Worm (Caenorhabditis elegans) whole organism, mixed stage, embryonic: Measurements from ENCODE around the gene Y49E10.18.

Experiments
- cnd-1 ChIP-seq: fragments of 200-800 bp; sonication (Bioruptor generic); optimal IDR thresholded peaks from 2 replicates; lab custom pipeline; 2018; ENCODE audit warnings: mild to moderate bottlenecking, missing genetic modification characterization, missing compliant biosample characterization
- hlh-1 ChIP-seq: fragments of 150-350 bp; optimal IDR thresholded peaks from 2 replicates; lab custom pipeline; 2014; ENCODE audit warnings: missing biosample characterization, missing genetic modification reagents, missing genetic modification characterization
- snpc-4 ChIP-seq: fragments of 150-350 bp; optimal IDR thresholded peaks from 2 replicates; lab custom pipeline; 2014; ENCODE audit warnings: missing biosample characterization, missing genetic modification characterization
- ztf-11 ChIP-seq: fragments of 150-350 bp; optimal IDR thresholded peaks from 2 replicates; lab custom pipeline; 2014; ENCODE audit warnings: missing biosample characterization, missing genetic modification characterization

ce11 chrIII:12411668-12412067, 34.2 kb downstream of the Y49E10.18 start:
- no peak for TF ChIP-seq hlh-1 (tag; lab: Kevin White, UChicago)
- no peak for TF ChIP-seq snpc-4 (tag; lab: Kevin White, UChicago)
- no peak for TF ChIP-seq cnd-1 (tag; lab: Kevin White, UChicago)
- TF ChIP-seq ztf-11 (tag; lab: Kevin White, UChicago), result no peak
